Worm (Caenorhabditis elegans) whole organism, L1 larva: ENCODE results near the gene srb-1.

Source experiments
- C04F5.9 ChIP-seq: sonication (generic microtip); optimal IDR thresholded peaks from 2 replicates; lab custom pipeline; 2016; ENCODE audit warnings: missing genetic modification characterization, missing compliant biosample characterization
- F16B12.6 ChIP-seq: fragments of 150-350 bp; optimal IDR thresholded peaks from 2 replicates; lab custom pipeline; 2014; ENCODE audit warnings: missing biosample characterization, missing genetic modification characterization
- ama-1 ChIP-seq: fragments of 150-350 bp; optimal IDR thresholded peaks from 2 replicates; lab custom pipeline; 2014
- blmp-1 ChIP-seq: fragments of 150-350 bp; optimal IDR thresholded peaks from 2 replicates; lab custom pipeline; 2014; ENCODE audit warnings: missing biosample characterization, missing genetic modification characterization
- ceh-82 ChIP-seq, 3 experiments: fragments of 150-350 bp in 1 of 3; sonication (generic microtip) in 2 of 3; optimal IDR thresholded peaks; 2 replicates each; lab custom pipeline; 2014 to 2017; ENCODE audit warnings: missing biosample characterization in 3 of 3, missing genetic modification characterization in 3 of 3
- elt-2 ChIP-seq: sonication (generic microtip); optimal IDR thresholded peaks from 2 replicates; lab custom pipeline; 2016; ENCODE audit warnings: missing genetic modification characterization, mild to moderate bottlenecking, inconsistent platforms, missing compliant biosample characterization, missing genetic modification reagents
- lin-39 ChIP-seq: fragments of 150-350 bp; optimal IDR thresholded peaks from 2 replicates; lab custom pipeline; 2014; ENCODE audit warnings: missing biosample characterization, missing genetic modification reagents, missing genetic modification characterization
- lsy-2 ChIP-seq, 2 experiments: fragments of 150-350 bp; optimal IDR thresholded peaks; 2 replicates each; lab custom pipeline; 2014; ENCODE audit warnings: missing biosample characterization in 2 of 2, missing genetic modification characterization in 2 of 2
- nhr-28 ChIP-seq: fragments of 150-350 bp; optimal IDR thresholded peaks from 2 replicates; lab custom pipeline; 2014; ENCODE audit warnings: missing biosample characterization, missing genetic modification characterization
- nhr-90 ChIP-seq: sonication (generic microtip); optimal IDR thresholded peaks from 2 replicates; lab custom pipeline; 2016; ENCODE audit warnings: mild to moderate bottlenecking, missing genetic modification characterization, missing compliant biosample characterization; ENCODE audit not compliant: poor library complexity
- skn-1 ChIP-seq: fragments of 150-350 bp; optimal IDR thresholded peaks from 2 replicates; lab custom pipeline; 2014; ENCODE audit warnings: missing biosample characterization, missing genetic modification characterization
- zag-1 ChIP-seq: fragments of 150-350 bp; optimal IDR thresholded peaks from 2 replicates; lab custom pipeline; 2014; ENCODE audit warnings: missing biosample characterization, missing genetic modification characterization
- ztf-11 ChIP-seq, 2 experiments: sonication (generic microtip); optimal IDR thresholded peaks; 2 replicates each; lab custom pipeline; 2016 to 2017; ENCODE audit warnings: missing genetic modification characterization in 2 of 2, missing biosample characterization in 1 of 2, missing compliant biosample characterization in 1 of 2

ce11 chrII:5185955-5186539, 15.2 kb upstream of the srb-1 start:
- TF ChIP-seq skn-1 (tag; lab: Kevin White, UChicago) (no peak), F16B12.6 (no peak), lsy-2 (tag; optimal IDR thresholded peaks at IDR 0.05; lab: Kevin White, UChicago) (no peak), blmp-1 (tag; lab: Kevin White, UChicago) (no peak), ceh-82 (tag; optimal IDR thresholded peaks at IDR 0.05; lab: Kevin White, UChicago) (no peak), zag-1 (tag; lab: Kevin White, UChicago) (no peak), ztf-11 (tag; optimal IDR thresholded peaks at IDR 0.05; lab: Kevin White, UChicago) (no peak), C04F5.9 (tag; lab: Kevin White, UChicago) (no peak), ama-1 (no peak), nhr-28 (tag; lab: Kevin White, UChicago) (no peak), elt-2 (peak; percentile 97), lin-39 (tag; lab: Kevin White, UChicago) (no peak), nhr-90 (tag; lab: Kevin White, UChicago) (no peak)
